Worm (Caenorhabditis elegans) whole organism, L1 larva: ENCODE measurements around the gene mrg-1.

Source experiments
- aly-2 ChIP-seq: fragments of 150-350 bp; optimal IDR thresholded peaks from 2 replicates; lab custom pipeline; 2014; ENCODE audit warnings: missing biosample characterization, missing genetic modification characterization
- ceh-88 ChIP-seq: fragments of 200-800 bp; sonication (Bioruptor generic); IDR thresholded peaks from 2 replicates; pipeline ENCODE4 v1.3.6; 2022; ENCODE audit warnings: missing genetic modification characterization, missing compliant biosample characterization
- dpl-1 ChIP-seq, 3 experiments: fragments of 150-350 bp in 2 of 3; sonication (generic microtip) in 1 of 3; optimal IDR thresholded peaks; 2 replicates each; lab custom pipeline; 2014 to 2017; ENCODE audit warnings: missing biosample characterization in 3 of 3, missing genetic modification characterization in 3 of 3, missing genetic modification reagents in 3 of 3
- egl-27 ChIP-seq, 2 experiments: fragments of 150-350 bp in 1 of 2; sonication (generic microtip); optimal IDR thresholded peaks; 3 replicates each; lab custom pipeline; 2017 to 2018; ENCODE audit warnings: missing biosample characterization in 2 of 2, missing genetic modification characterization in 2 of 2, missing genetic modification reagents in 2 of 2
- lin-14 ChIP-seq: fragments of 200-800 bp; sonication (Bioruptor generic); optimal IDR thresholded peaks from 2 replicates; lab custom pipeline; 2018; ENCODE audit warnings: mild to moderate bottlenecking, missing genetic modification characterization, moderate library complexity, missing compliant biosample characterization
- lsy-2 ChIP-seq, 2 experiments: fragments of 150-350 bp; optimal IDR thresholded peaks; 2 replicates each; lab custom pipeline; 2014; ENCODE audit warnings: missing biosample characterization in 2 of 2, missing genetic modification characterization in 2 of 2
- tbx-2 ChIP-seq: sonication (generic microtip); optimal IDR thresholded peaks from 2 replicates; lab custom pipeline; 2016; ENCODE audit warnings: missing genetic modification characterization, missing compliant biosample characterization
- ztf-4 ChIP-seq: fragments of 150-350 bp; optimal IDR thresholded peaks from 2 replicates; lab custom pipeline; 2014; ENCODE audit warnings: missing biosample characterization, missing genetic modification characterization

DNA sequence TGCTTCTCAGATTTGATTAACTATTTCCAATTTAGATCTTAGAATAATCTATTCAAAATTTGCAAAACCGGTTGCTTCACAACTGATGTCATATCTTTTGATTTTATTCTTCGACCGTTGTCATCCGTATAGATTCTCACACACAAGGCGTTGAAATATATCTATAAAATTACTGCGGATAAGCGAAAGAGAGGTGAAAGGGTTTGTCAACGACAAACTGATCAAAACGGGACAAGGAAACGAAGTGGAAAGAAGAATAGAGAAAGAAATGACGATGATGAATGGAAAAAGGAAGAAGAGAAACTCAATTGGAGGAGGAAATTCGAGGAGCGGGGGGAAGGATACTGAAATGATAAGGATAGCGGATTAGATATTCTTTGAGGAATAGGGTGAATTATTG lies 23.4 kb downstream of the mrg-1 start:
- TF ChIP-seq lsy-2 (tag; optimal IDR thresholded peaks at IDR 0.05; lab: Kevin White, UChicago) (no peak), ceh-88 (no peak), egl-27 (tag; optimal IDR thresholded peaks at IDR 0.05; lab: Kevin White, UChicago) (no peak), tbx-2 (tag; lab: Kevin White, UChicago) (no peak), ztf-4 (tag; lab: Kevin White, UChicago) (no peak), dpl-1 (GFP tag; optimal IDR thresholded peaks at IDR 0.05; lab: Kevin White, UChicago) (no peak), aly-2 (no peak), lin-14 (GFP tag; lab: Kevin White, UChicago) (peak; percentile 14)
